Worm (Caenorhabditis elegans): ENCODE data around the gene T08B6.9.

ce11 chrIV:4917774-4918173 is 27.1 kb downstream of the T08B6.9 start, which contains the start of gene str-158:
- TF ChIP-seq ztf-23 (GFP tag; IDR thresholded peaks at IDR 0.05): no peak
- no peak for TF ChIP-seq tab-1 (GFP tag; IDR thresholded peaks at IDR 0.05)
- no peak for TF ChIP-seq T22C8.4 (GFP tag; IDR thresholded peaks at IDR 0.05)
- TF ChIP-seq cog-1 (tag; optimal IDR thresholded peaks at IDR 0.05): no peak
- no peak for TF ChIP-seq flt-1 (GFP tag; IDR thresholded peaks at IDR 0.05)
- no peak for TF ChIP-seq ref-1 (GFP tag; conservative IDR thresholded peaks at IDR 0.05)

Measured in whole organism, midembryonic.